Worm (Caenorhabditis elegans) whole organism, L2 larva: ENCODE measurements around the gene dnj-7.
A peak's percentile ranks its signal among the peaks of the same experiment; 100 is the strongest.

Experiments
- C34F6.9 ChIP-seq: fragments of 150-350 bp; optimal IDR thresholded peaks from 2 replicates; lab custom pipeline; 2014; ENCODE audit warnings: missing biosample characterization, missing genetic modification characterization
- F13H6.1 ChIP-seq: sonication (generic microtip); optimal IDR thresholded peaks from 2 replicates; lab custom pipeline; 2016; ENCODE audit warnings: missing genetic modification characterization, missing compliant biosample characterization
- R02D3.7 ChIP-seq: fragments of 150-350 bp; optimal IDR thresholded peaks from 2 replicates; lab custom pipeline; 2014; ENCODE audit warnings: missing biosample characterization, missing genetic modification characterization
- Y55F3AM.14 ChIP-seq: fragments of 200-800 bp; sonication (Bioruptor generic); optimal IDR thresholded peaks from 2 replicates; lab custom pipeline; 2018; ENCODE audit warnings: mild to moderate bottlenecking, missing genetic modification characterization, missing compliant biosample characterization
- alr-1 ChIP-seq: fragments of 150-350 bp; optimal IDR thresholded peaks from 2 replicates; lab custom pipeline; 2014; ENCODE audit warnings: missing biosample characterization, missing genetic modification characterization
- ama-1 ChIP-seq: fragments of 150-350 bp; optimal IDR thresholded peaks from 2 replicates; lab custom pipeline; 2018; ENCODE audit warnings: inconsistent platforms
- crh-2 ChIP-seq: sonication (generic microtip); optimal IDR thresholded peaks from 2 replicates; lab custom pipeline; 2017; ENCODE audit warnings: missing biosample characterization, missing genetic modification characterization
- elt-3 ChIP-seq: sonication (generic microtip); optimal IDR thresholded peaks from 2 replicates; lab custom pipeline; 2017; ENCODE audit warnings: missing biosample characterization, missing genetic modification characterization
- gmeb-1 ChIP-seq: fragments of 150-350 bp; optimal IDR thresholded peaks from 2 replicates; lab custom pipeline; 2014; ENCODE audit warnings: missing biosample characterization, missing genetic modification characterization
- lin-11 ChIP-seq: fragments of 150-350 bp; sonication (generic microtip); optimal IDR thresholded peaks from 2 replicates; lab custom pipeline; 2014; ENCODE audit warnings: missing biosample characterization, missing genetic modification characterization, inconsistent platforms, mixed read lengths
- lin-13 ChIP-seq: fragments of 150-350 bp; optimal IDR thresholded peaks from 2 replicates; lab custom pipeline; 2014; ENCODE audit warnings: missing biosample characterization, missing genetic modification reagents, missing genetic modification characterization
- lin-39 ChIP-seq: fragments of 150-350 bp; optimal IDR thresholded peaks from 2 replicates; lab custom pipeline; 2014; ENCODE audit warnings: missing biosample characterization, missing genetic modification reagents, missing genetic modification characterization
- lsy-2 ChIP-seq, 2 experiments: fragments of 150-350 bp in 1 of 2; sonication (generic microtip) in 1 of 2; optimal IDR thresholded peaks; 2 replicates each; lab custom pipeline; 2014 to 2017; ENCODE audit warnings: missing biosample characterization in 2 of 2, missing genetic modification characterization in 2 of 2
- mab-5 ChIP-seq: fragments of 150-350 bp; optimal IDR thresholded peaks from 2 replicates; lab custom pipeline; 2014; ENCODE audit warnings: missing biosample characterization, missing genetic modification characterization
- mbf-1 ChIP-seq: sonication (generic microtip); optimal IDR thresholded peaks from 2 replicates; lab custom pipeline; 2017; ENCODE audit warnings: missing biosample characterization, missing genetic modification characterization
- mdl-1 ChIP-seq, 2 experiments: fragments of 150-350 bp in 1 of 2; sonication (generic microtip) in 1 of 2; optimal IDR thresholded peaks; 2 replicates each; lab custom pipeline; 2017; ENCODE audit warnings: missing biosample characterization in 2 of 2, missing genetic modification characterization in 2 of 2
- nhr-10 ChIP-seq: sonication (generic microtip); optimal IDR thresholded peaks from 2 replicates; lab custom pipeline; 2017; ENCODE audit warnings: missing biosample characterization, missing genetic modification characterization
- nhr-11 ChIP-seq: fragments of 150-350 bp; optimal IDR thresholded peaks from 2 replicates; lab custom pipeline; 2014; ENCODE audit warnings: missing biosample characterization, missing genetic modification characterization
- nhr-12 ChIP-seq: fragments of 150-350 bp; optimal IDR thresholded peaks from 2 replicates; lab custom pipeline; 2014; ENCODE audit warnings: missing biosample characterization, missing genetic modification characterization
- nhr-129 ChIP-seq: fragments of 150-350 bp; optimal IDR thresholded peaks from 2 replicates; lab custom pipeline; 2014; ENCODE audit warnings: missing biosample characterization, missing genetic modification characterization
- nhr-21 ChIP-seq: fragments of 150-350 bp; optimal IDR thresholded peaks from 2 replicates; lab custom pipeline; 2014; ENCODE audit warnings: missing biosample characterization, missing genetic modification characterization
- nhr-23 ChIP-seq: fragments of 150-350 bp; optimal IDR thresholded peaks from 2 replicates; lab custom pipeline; 2014; ENCODE audit warnings: missing biosample characterization, missing genetic modification reagents, missing genetic modification characterization
- nhr-237 ChIP-seq: fragments of 150-350 bp; optimal IDR thresholded peaks from 2 replicates; lab custom pipeline; 2014; ENCODE audit warnings: missing biosample characterization, missing genetic modification characterization
- nhr-25 ChIP-seq: fragments of 150-350 bp; sonication (generic microtip); optimal IDR thresholded peaks from 3 replicates; lab custom pipeline; 2014; ENCODE audit warnings: missing biosample characterization, missing genetic modification characterization
- nhr-6 ChIP-seq: fragments of 150-350 bp; optimal IDR thresholded peaks from 2 replicates; lab custom pipeline; 2014; ENCODE audit warnings: missing biosample characterization, missing genetic modification characterization
- nhr-77 ChIP-seq: fragments of 150-350 bp; optimal IDR thresholded peaks from 2 replicates; lab custom pipeline; 2014; ENCODE audit warnings: missing biosample characterization, missing genetic modification characterization
- sem-4 ChIP-seq: fragments of 150-350 bp; optimal IDR thresholded peaks from 2 replicates; lab custom pipeline; 2014; ENCODE audit warnings: missing biosample characterization, missing genetic modification reagents, missing genetic modification characterization
- skn-1 ChIP-seq: sonication (generic microtip); optimal IDR thresholded peaks from 2 replicates; lab custom pipeline; 2017; ENCODE audit warnings: missing biosample characterization, missing genetic modification characterization
- sma-3 ChIP-seq: sonication (generic microtip); optimal IDR thresholded peaks from 2 replicates; lab custom pipeline; 2016; ENCODE audit warnings: missing genetic modification reagents, missing genetic modification characterization, missing compliant biosample characterization
- sma-9 ChIP-seq, 2 experiments: fragments of 150-350 bp in 1 of 2; sonication (generic microtip) in 1 of 2; optimal IDR thresholded peaks; 2 replicates each; lab custom pipeline; 2014 to 2016; ENCODE audit warnings: missing genetic modification characterization in 2 of 2, mild to moderate bottlenecking in 1 of 2, missing biosample characterization in 1 of 2, missing compliant biosample characterization in 1 of 2, missing genetic modification reagents in 1 of 2, moderate library complexity in 1 of 2
- snpc-4 ChIP-seq: fragments of 150-350 bp; optimal IDR thresholded peaks from 2 replicates; lab custom pipeline; 2014; ENCODE audit warnings: missing biosample characterization, missing genetic modification characterization
- unc-39 ChIP-seq: fragments of 150-350 bp; optimal IDR thresholded peaks from 2 replicates; lab custom pipeline; 2014; ENCODE audit warnings: missing biosample characterization, missing genetic modification characterization
- ztf-1 ChIP-seq: fragments of 200-800 bp; sonication (Bioruptor generic); conservative IDR thresholded peaks from 2 replicates; pipeline ENCODE4 v1.3.6; 2022; ENCODE audit warnings: missing genetic modification characterization, missing compliant biosample characterization
- ztf-11 ChIP-seq: sonication (generic microtip); optimal IDR thresholded peaks from 2 replicates; lab custom pipeline; 2017; ENCODE audit warnings: missing biosample characterization, missing genetic modification characterization
- ztf-4 ChIP-seq: fragments of 150-350 bp; optimal IDR thresholded peaks from 2 replicates; lab custom pipeline; 2014; ENCODE audit warnings: missing biosample characterization, missing genetic modification characterization

dnj-7 gene

DNA sequence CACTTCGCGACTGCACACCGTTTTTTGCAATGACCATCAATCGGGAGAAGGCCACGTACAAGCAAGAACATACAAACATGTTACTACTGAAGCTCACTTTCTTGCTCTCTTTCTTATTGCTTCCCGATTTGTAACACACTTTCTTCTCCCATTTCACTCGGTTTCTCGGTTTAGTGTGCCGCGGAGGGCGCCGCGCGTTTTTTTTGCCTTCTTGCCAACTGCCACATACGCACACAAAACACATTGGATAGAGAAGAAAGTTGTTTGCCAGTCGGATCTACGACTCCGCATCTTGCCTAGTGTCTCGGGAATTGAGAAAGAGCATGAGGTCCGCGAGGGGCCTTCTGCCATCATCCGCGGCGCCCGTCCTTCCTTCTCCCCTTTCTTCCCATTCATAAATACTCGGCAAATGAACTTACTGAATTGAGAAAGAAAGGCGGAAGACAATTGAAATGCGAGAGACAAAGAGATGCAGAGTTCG lies 40.4 kb downstream of the dnj-7 start (continued):
- TF ChIP-seq lsy-2 (tag; optimal IDR thresholded peaks at IDR 0.05; lab: Kevin White, UChicago) (peak; percentile 32 to 37), lin-39 (tag; lab: Kevin White, UChicago) (no peak), ztf-4 (tag; lab: Kevin White, UChicago) (peak; percentile 28), nhr-77 (tag; lab: Kevin White, UChicago) (no peak), ama-1 (lab: Kevin White, UChicago) (no peak), nhr-11 (no peak)

DNA sequence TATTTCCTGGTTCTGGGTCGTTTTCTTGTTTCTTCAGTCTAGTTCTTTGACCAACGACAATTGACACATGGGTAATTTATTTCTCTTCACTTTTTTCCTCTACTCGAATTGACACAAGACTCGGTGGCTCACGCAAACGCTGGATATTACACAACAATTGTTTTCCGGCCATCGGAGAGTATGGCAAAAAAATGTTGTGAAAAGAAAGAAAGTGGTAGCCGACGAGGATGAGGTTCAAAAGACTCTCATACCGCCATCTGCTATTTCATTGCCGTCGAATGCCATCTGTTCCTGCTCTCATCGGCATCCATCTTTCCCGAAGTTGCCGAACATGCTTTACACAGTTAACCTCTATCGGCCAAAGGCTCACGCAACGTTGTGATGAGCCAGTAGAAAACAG lies 42.4 kb downstream of the dnj-7 start:
- TF ChIP-seq mab-5 (tag; lab: Kevin White, UChicago) (peak; percentile 57), nhr-6 (tag; lab: Kevin White, UChicago) (peak; percentile 39), lin-13 (GFP tag; lab: Kevin White, UChicago) (peak; percentile 6), sem-4 (peak; percentile 56), nhr-129 (tag; lab: Kevin White, UChicago) (peak; percentile 85), C34F6.9 (tag; lab: Kevin White, UChicago) (peak; percentile 45), gmeb-1 (no peak), skn-1 (tag; lab: Kevin White, UChicago) (no peak), ztf-4 (tag; lab: Kevin White, UChicago) (peak; percentile 55), R02D3.7 (no peak), F13H6.1 (tag; lab: Kevin White, UChicago) (peak; percentile 87), sma-9 (GFP tag; optimal IDR thresholded peaks at IDR 0.05; lab: Kevin White, UChicago) (peak; percentile 51), sma-9 (tag; optimal IDR thresholded peaks at IDR 0.05; lab: Kevin White, UChicago) (no peak), lsy-2 (tag; optimal IDR thresholded peaks at IDR 0.05; lab: Kevin White, UChicago) (peak in 1 of 2 experiments; percentile 48)

DNA sequence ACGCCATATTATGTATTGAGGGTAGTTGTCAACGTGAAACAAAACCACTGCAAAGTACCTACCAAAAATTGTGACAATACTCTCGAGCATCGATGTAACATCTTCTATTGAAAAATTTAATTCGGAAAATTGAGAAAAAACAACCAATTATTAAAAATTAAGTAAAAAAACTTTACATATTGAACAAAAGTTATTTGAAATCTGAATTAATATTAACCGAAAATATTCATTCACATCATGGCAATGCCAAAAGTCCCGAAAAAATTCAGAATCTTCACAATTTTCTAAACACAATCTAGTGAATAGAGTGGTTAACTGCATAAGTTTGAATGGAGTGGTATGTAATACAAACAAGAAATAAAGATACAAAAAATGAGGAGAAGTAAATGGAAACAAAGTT lies 44.2 kb downstream of the dnj-7 start, which contains the start of gene F46H5.3:
F46H5.3 (minus strand) TSS at position 101 of the 400 bp plus-strand sequence.
- no peak for TF ChIP-seq nhr-77 (tag; lab: Kevin White, UChicago)

DNA sequence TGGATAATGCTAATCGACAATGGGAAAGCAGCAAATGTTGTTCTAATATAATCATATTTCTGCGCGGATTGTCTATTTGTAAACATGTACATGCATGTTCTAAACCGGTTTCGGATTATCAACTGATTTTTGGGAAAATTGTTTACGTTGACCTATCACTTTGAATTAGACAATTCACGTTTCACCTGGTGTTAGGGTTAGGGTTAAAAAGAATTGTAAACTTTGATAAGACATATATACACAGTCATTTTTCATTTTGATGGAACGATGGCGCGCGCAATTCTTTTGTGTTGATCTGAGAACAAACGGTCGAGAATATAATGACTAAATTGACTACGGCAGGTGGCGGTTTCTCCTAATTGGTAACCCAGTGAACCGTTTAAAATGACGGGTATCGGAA lies 47.8 kb downstream of the dnj-7 start:
- TF ChIP-seq ztf-1 (GFP tag; lab: Robert Waterston, UW), result no peak
- no peak for TF ChIP-seq lsy-2 (tag; optimal IDR thresholded peaks at IDR 0.05; lab: Kevin White, UChicago)
- TF ChIP-seq nhr-25, result peak; percentile 55
- TF ChIP-seq gmeb-1, result peak; percentile 1
- TF ChIP-seq nhr-12 (tag; lab: Kevin White, UChicago), result no peak
- no peak for TF ChIP-seq C34F6.9 (tag; lab: Kevin White, UChicago)
- TF ChIP-seq nhr-23 (tag; lab: Kevin White, UChicago), result no peak
- no peak for TF ChIP-seq nhr-237 (tag; lab: Kevin White, UChicago)
- TF ChIP-seq ztf-11, result no peak
- peak; percentile 57 for TF ChIP-seq sma-9 (GFP tag; optimal IDR thresholded peaks at IDR 0.05; lab: Kevin White, UChicago)
- TF ChIP-seq sma-9 (tag; optimal IDR thresholded peaks at IDR 0.05; lab: Kevin White, UChicago), result no peak
- peak; percentile 81 for TF ChIP-seq sma-3 (GFP tag; lab: Kevin White, UChicago)
- no peak for TF ChIP-seq ztf-4 (tag; lab: Kevin White, UChicago)
- TF ChIP-seq nhr-21 (tag; lab: Kevin White, UChicago), result peak; percentile 59
- TF ChIP-seq lin-39 (tag; lab: Kevin White, UChicago), result no peak
- TF ChIP-seq elt-3, result no peak
- no peak for TF ChIP-seq nhr-6 (tag; lab: Kevin White, UChicago)
- TF ChIP-seq unc-39 (tag; lab: Kevin White, UChicago), result no peak
- TF ChIP-seq nhr-129 (tag; lab: Kevin White, UChicago), result no peak
- TF ChIP-seq mdl-1 (tag; optimal IDR thresholded peaks at IDR 0.05; lab: Kevin White, UChicago), result no peak
- no peak for TF ChIP-seq skn-1 (tag; lab: Kevin White, UChicago)
- TF ChIP-seq snpc-4 (tag; lab: Kevin White, UChicago), result no peak
- TF ChIP-seq crh-2, result peak; percentile 27
- TF ChIP-seq alr-1 (tag; lab: Kevin White, UChicago), result no peak
- TF ChIP-seq mbf-1 (tag; lab: Kevin White, UChicago), result no peak

DNA sequence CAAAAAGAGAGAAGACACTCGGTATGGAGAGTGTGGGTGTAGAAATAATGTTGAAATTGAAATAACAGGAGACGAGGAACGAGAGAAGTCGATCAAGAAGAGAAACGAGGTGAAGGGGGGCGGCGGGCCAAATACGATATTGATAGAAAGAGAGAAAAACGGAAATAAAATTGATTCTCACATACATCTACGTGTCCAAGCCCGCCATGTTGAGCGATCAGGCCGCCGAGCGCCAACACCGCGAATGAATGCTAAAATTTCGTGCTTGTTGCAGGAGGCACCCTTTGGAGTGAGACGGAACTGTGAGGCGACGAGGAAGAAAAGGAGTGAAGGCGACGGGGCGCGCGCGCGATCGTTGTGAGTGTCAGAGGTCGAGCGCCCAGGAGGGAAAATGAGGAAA lies 48.5 kb downstream of the dnj-7 start, which contains the start of gene F46H5.7:
F46H5.7 (minus strand) TSS at position 106 of the 400 bp plus-strand sequence.
- TF ChIP-seq nhr-10 (no peak), skn-1 (tag; lab: Kevin White, UChicago) (no peak), unc-39 (tag; lab: Kevin White, UChicago) (no peak), lin-11 (no peak), nhr-129 (tag; lab: Kevin White, UChicago) (no peak), sma-3 (GFP tag; lab: Kevin White, UChicago) (peak; percentile 3), Y55F3AM.14 (GFP tag; lab: Kevin White, UChicago) (no peak), sem-4 (no peak), sma-9 (GFP tag; optimal IDR thresholded peaks at IDR 0.05; lab: Kevin White, UChicago) (peak; percentile 26), sma-9 (tag; optimal IDR thresholded peaks at IDR 0.05; lab: Kevin White, UChicago) (no peak)
